Worm (Caenorhabditis elegans): ENCODE results near the gene C23H5.8.

Gene C23H5.8

DNA sequence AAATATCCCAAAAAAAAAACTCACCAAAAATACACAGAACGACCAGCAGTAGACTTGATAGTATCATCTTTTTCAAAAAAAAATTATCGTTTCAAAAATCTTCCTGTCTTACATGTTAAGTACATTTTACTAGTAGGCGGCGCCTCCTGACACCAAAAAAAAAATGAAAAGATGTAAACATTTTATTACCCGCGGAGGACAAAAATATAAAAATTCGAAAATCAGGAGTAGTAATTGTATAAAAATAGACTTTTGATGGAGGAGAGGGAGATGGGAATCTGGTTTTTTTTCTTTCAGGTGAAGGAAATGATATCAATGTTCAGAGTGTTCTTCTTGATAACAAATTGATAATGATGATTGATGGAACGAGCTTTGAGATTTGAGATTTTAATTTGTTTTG, 10.4 kb downstream of the C23H5.8 start, which contains the start of gene C23H5.15:
TSS of gene C23H5.15 (minus strand) at position 101 of the 400 bp plus-strand sequence.
- no peak for TF ChIP-seq nhr-23 (tag; optimal IDR thresholded peaks at IDR 0.05)
- TF ChIP-seq unc-39 (tag; optimal IDR thresholded peaks at IDR 0.05) = no peak
- no peak for TF ChIP-seq unc-62 (GFP tag; optimal IDR thresholded peaks at IDR 0.05)
- no peak for TF ChIP-seq dmd-4 (tag; optimal IDR thresholded peaks at IDR 0.05)
- TF ChIP-seq ztf-1 (GFP tag; conservative IDR thresholded peaks at IDR 0.05) = no peak
- no peak for TF ChIP-seq ama-1 (optimal IDR thresholded peaks at IDR 0.05)
- no peak for TF ChIP-seq zag-1 (tag; optimal IDR thresholded peaks at IDR 0.05)
- TF ChIP-seq sma-3 (GFP tag; optimal IDR thresholded peaks at IDR 0.05) = no peak
- no peak for TF ChIP-seq alr-1 (tag; optimal IDR thresholded peaks at IDR 0.05)
- TF ChIP-seq ztf-11 (tag; optimal IDR thresholded peaks at IDR 0.05) = no peak
- no peak for TF ChIP-seq fos-1 (tag; optimal IDR thresholded peaks at IDR 0.05)
- TF ChIP-seq nhr-11 (tag; optimal IDR thresholded peaks at IDR 0.05) = no peak
- no peak for TF ChIP-seq nhr-25 (tag; optimal IDR thresholded peaks at IDR 0.05)
- TF ChIP-seq lin-11 (tag; optimal IDR thresholded peaks at IDR 0.05) = no peak
- no peak for TF ChIP-seq sma-9 (GFP tag; optimal IDR thresholded peaks at IDR 0.05)
- TF ChIP-seq sma-9 (tag; optimal IDR thresholded peaks at IDR 0.05) = no peak
- TF ChIP-seq ceh-82 (tag; optimal IDR thresholded peaks at IDR 0.05) = no peak
- TF ChIP-seq mdl-1 (tag; optimal IDR thresholded peaks at IDR 0.05) = no peak

DNA sequence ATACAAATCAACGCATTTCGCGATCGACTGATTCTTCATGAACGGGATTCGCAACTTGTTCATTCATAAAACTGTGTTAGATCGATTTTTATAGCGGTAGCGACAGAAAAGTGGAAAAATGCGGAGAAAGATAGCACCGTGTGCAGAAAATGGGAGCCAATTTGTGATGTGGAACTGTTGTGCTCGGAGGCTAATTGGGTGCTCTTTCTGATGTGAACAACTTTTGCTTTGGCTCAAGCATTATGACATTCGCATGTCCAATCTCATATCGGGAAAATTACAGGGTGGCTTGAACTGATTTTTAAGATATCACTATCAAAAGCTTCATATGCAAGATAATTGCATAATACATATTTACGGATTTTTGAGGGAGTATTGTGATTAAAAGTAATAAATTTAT, 13.4 kb downstream of the C23H5.8 start, which contains the start of gene C23H5.11:
TSS of gene C23H5.11 (minus strand) at position 101 of the 400 bp plus-strand sequence.
- TF ChIP-seq ama-1 (optimal IDR thresholded peaks at IDR 0.05) (no peak), nhr-129 (tag; optimal IDR thresholded peaks at IDR 0.05) (no peak), nhr-237 (tag; optimal IDR thresholded peaks at IDR 0.05) (no peak), fos-1 (tag; optimal IDR thresholded peaks at IDR 0.05) (no peak), unc-55 (GFP tag; optimal IDR thresholded peaks at IDR 0.05) (no peak), C34F6.9 (tag; optimal IDR thresholded peaks at IDR 0.05) (no peak), blmp-1 (tag; optimal IDR thresholded peaks at IDR 0.05; ENCODE audit: insufficient read depth) (no peak), zag-1 (tag; optimal IDR thresholded peaks at IDR 0.05) (no peak), gmeb-1 (tag; optimal IDR thresholded peaks at IDR 0.05) (no peak), crh-2 (tag; optimal IDR thresholded peaks at IDR 0.05) (no peak), egl-27 (tag; optimal IDR thresholded peaks at IDR 0.05) (no peak), nhr-25 (tag; optimal IDR thresholded peaks at IDR 0.05) (no peak), nhr-6 (tag; optimal IDR thresholded peaks at IDR 0.05) (no peak), aly-2 (tag; optimal IDR thresholded peaks at IDR 0.05) (no peak), peb-1 (tag; optimal IDR thresholded peaks at IDR 0.05) (no peak), alr-1 (tag; optimal IDR thresholded peaks at IDR 0.05) (no peak), mab-5 (tag; optimal IDR thresholded peaks at IDR 0.05) (no peak), ceh-82 (tag; optimal IDR thresholded peaks at IDR 0.05) (no peak), nhr-23 (tag; optimal IDR thresholded peaks at IDR 0.05) (no peak), snpc-4 (tag; optimal IDR thresholded peaks at IDR 0.05) (no peak)

DNA sequence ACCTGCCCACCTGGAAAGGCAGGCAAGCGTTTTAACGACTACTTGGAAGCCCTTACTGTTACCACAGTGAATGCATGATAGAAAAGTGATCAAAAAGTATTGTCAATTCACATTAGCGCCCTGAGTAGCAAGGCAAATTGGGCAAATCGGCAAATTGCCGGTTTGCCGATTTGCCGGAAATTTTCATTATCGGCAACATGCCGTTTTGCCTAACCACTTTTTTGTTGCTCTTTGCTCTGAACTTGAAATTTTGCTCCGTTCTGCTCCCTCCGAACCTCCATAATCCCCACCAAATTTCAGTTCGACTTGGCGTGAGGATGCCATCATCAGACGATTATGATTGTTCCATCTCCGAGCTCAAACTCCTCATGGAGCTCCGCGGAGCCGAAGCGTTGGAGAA, 29.5 kb downstream of the C23H5.8 start, which contains the start of gene mca-2:
TSS of gene mca-2 (plus strand) at position 301 of the 400 bp plus-strand sequence.
- no peak for TF ChIP-seq fos-1 (tag; optimal IDR thresholded peaks at IDR 0.05)
- no peak for TF ChIP-seq nhr-10 (tag; optimal IDR thresholded peaks at IDR 0.05)
- no peak for TF ChIP-seq ztf-1 (GFP tag; conservative IDR thresholded peaks at IDR 0.05)
- TF ChIP-seq lin-13 (GFP tag; optimal IDR thresholded peaks at IDR 0.05) = no peak
- no peak for TF ChIP-seq unc-55 (GFP tag; optimal IDR thresholded peaks at IDR 0.05)
- no peak for TF ChIP-seq lin-39 (tag; optimal IDR thresholded peaks at IDR 0.05)

ce11 chrIV:2083146-2083545, 30.1 kb downstream of the C23H5.8 start:
- no peak for TF ChIP-seq elt-1 (tag; optimal IDR thresholded peaks at IDR 0.05)
- peak; percentile 58 for TF ChIP-seq nhr-25 (tag; optimal IDR thresholded peaks at IDR 0.05)
- TF ChIP-seq unc-39 (tag; optimal IDR thresholded peaks at IDR 0.05) = no peak
- no peak for TF ChIP-seq nhr-11 (tag; optimal IDR thresholded peaks at IDR 0.05)
- TF ChIP-seq sma-3 (GFP tag; optimal IDR thresholded peaks at IDR 0.05) = peak; percentile 48
- TF ChIP-seq nhr-21 (tag; optimal IDR thresholded peaks at IDR 0.05) = peak; percentile 12
- peak; percentile 49 for TF ChIP-seq nhr-129 (tag; optimal IDR thresholded peaks at IDR 0.05)
- TF ChIP-seq nhr-6 (tag; optimal IDR thresholded peaks at IDR 0.05) = no peak
- TF ChIP-seq blmp-1 (tag; optimal IDR thresholded peaks at IDR 0.05; ENCODE audit: insufficient read depth) = peak; percentile 34

- no peak for TF ChIP-seq gmeb-1 (tag; optimal IDR thresholded peaks at IDR 0.05)
- TF ChIP-seq blmp-1 (tag; optimal IDR thresholded peaks at IDR 0.05; ENCODE audit: insufficient read depth) = no peak
- TF ChIP-seq sma-9 (GFP tag; optimal IDR thresholded peaks at IDR 0.05) = no peak
- TF ChIP-seq sma-9 (tag; optimal IDR thresholded peaks at IDR 0.05) = no peak
Measured at ce11 chrIV:2080340-2080739, 32.9 kb downstream of the C23H5.8 start.

All from whole organism, L2 larva.